Fruit fly (Drosophila melanogaster): ENCODE measurements around the gene CG6118.

CG6118 gene

DNA sequence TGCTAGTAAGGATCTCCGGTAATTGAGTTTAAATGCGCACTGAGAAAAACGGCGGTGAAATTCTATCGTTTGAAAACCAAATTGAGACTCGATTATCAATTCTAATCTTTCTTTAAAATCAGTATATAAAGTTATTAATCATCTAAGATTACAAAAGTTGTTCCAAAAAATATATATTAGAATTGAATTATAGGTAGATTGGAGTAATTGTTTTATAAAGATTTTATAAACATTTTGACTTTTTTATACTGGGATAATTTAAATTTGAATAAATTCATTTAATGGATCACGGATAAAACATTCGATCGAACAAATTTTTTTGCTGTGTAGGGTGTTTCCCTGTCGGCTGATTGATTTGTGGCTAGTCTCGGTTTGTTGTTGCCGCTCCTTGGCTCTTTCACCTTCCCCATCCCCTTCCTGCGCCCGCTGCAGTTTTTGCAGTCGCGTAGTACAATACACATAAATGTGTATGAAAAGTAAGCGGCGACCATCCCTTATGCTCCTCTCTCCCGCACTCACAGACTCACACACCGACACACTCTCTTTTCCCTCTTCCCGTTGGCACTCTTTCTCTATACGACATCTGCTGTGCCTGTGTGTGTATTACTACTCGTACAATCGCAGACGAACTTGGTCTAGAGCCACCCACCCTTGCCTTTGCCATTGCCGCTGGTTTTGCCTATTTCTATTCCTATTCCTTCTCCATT, 15.6 kb downstream of the CG6118 start (continued):
- no peak for TF ChIP-seq Scr (GFP tag; IDR thresholded peaks at IDR 0.05; ENCODE audit: partially characterized antibody)
- peak; percentile 90 for TF ChIP-seq CG14710 (tag; optimal IDR thresholded peaks at IDR 0.05)
- TF ChIP-seq Pdp1 (GFP tag; optimal IDR thresholded peaks at IDR 0.05) = peak in 1 of 2 experiments; percentile 42
- no peak for TF ChIP-seq CG4328 (GFP tag; optimal IDR thresholded peaks at IDR 0.05)
- TF ChIP-seq pfk (GFP tag; optimal IDR thresholded peaks at IDR 0.05) = no peak
- TF ChIP-seq btn (GFP tag; optimal IDR thresholded peaks at IDR 0.05) = no peak
- no peak for TF ChIP-seq vfl (GFP tag; optimal IDR thresholded peaks at IDR 0.05)
- no peak; the same call in 2 of the 3 replicates for TF ChIP-seq so (GFP tag; IDR thresholded peaks at IDR 0.05)
- peak; percentile 75 for TF ChIP-seq Meics (GFP tag; optimal IDR thresholded peaks at IDR 0.05)
- TF ChIP-seq Dad (GFP tag; optimal IDR thresholded peaks at IDR 0.05) = no peak
- TF ChIP-seq Poxn (GFP tag; IDR thresholded peaks at IDR 0.05) = no peak
- peak; percentile 78 for TF ChIP-seq odd (GFP tag; optimal IDR thresholded peaks at IDR 0.05)
- TF ChIP-seq stc (GFP tag; IDR thresholded peaks at IDR 0.05) = peak; percentile 48
- peak; percentile 70 for TF ChIP-seq Deaf1 (tag; optimal IDR thresholded peaks at IDR 0.05)
- peak; percentile 87 for TF ChIP-seq zen (tag; optimal IDR thresholded peaks at IDR 0.05)
- peak; percentile 48 for TF ChIP-seq CG12104 (GFP tag; optimal IDR thresholded peaks at IDR 0.05)
- TF ChIP-seq org-1 (GFP tag; optimal IDR thresholded peaks at IDR 0.05) = peak; percentile 74
- TF ChIP-seq gce (GFP tag; IDR thresholded peaks at IDR 0.05) = no peak
- no peak; the same call in 1 of the 2 replicates for TF ChIP-seq Atf6 (GFP tag; IDR thresholded peaks at IDR 0.05)
- peak; percentile 2 for TF ChIP-seq kay (GFP tag; optimal IDR thresholded peaks at IDR 0.05)
- peak; percentile 55 for TF ChIP-seq Fer1 (GFP tag; optimal IDR thresholded peaks at IDR 0.05)
- no peak for TF ChIP-seq Aef1 (GFP tag; IDR thresholded peaks at IDR 0.05)
- TF ChIP-seq CG6654 (GFP tag; optimal IDR thresholded peaks at IDR 0.05) = no peak
- no peak for TF ChIP-seq CG8765 (GFP tag; IDR thresholded peaks at IDR 0.05)
- TF ChIP-seq ro (GFP tag; IDR thresholded peaks at IDR 0.05) = no peak
- TF ChIP-seq HLH54F (GFP tag; optimal IDR thresholded peaks at IDR 0.05) = peak; percentile 29
- TF ChIP-seq CG10209 (GFP tag; optimal IDR thresholded peaks at IDR 0.05) = peak; percentile 81
- peak; percentile 53 for TF ChIP-seq Spps (tag; optimal IDR thresholded peaks at IDR 0.05)
- TF ChIP-seq bigmax (GFP tag; optimal IDR thresholded peaks at IDR 0.05) = no peak
- no peak for TF ChIP-seq zfh2 (GFP tag; optimal IDR thresholded peaks at IDR 0.05)
- TF ChIP-seq tap (tag; optimal IDR thresholded peaks at IDR 0.05) = peak; percentile 21
- no peak for TF ChIP-seq Sry-δ (GFP tag; optimal IDR thresholded peaks at IDR 0.05)
- no peak for TF ChIP-seq en (GFP tag; optimal IDR thresholded peaks at IDR 0.05)
- TF ChIP-seq sd (tag; optimal IDR thresholded peaks at IDR 0.05) = peak; percentile 20
- TF ChIP-seq Rfx (GFP tag; IDR thresholded peaks at IDR 0.05) = no peak
- no peak for TF ChIP-seq MBD-R2 (GFP tag; IDR thresholded peaks at IDR 0.05)
- no peak for TF ChIP-seq shn (GFP tag; optimal IDR thresholded peaks at IDR 0.05)
- TF ChIP-seq Lhr (GFP tag; optimal IDR thresholded peaks at IDR 0.05) = peak; percentile 48
- no peak for TF ChIP-seq gfzf (GFP tag; optimal IDR thresholded peaks at IDR 0.05)
- no peak for TF ChIP-seq ase (GFP tag; IDR thresholded peaks at IDR 0.05)
- TF ChIP-seq ci (GFP tag; IDR thresholded peaks at IDR 0.05) = peak; percentile 25; the same call in 1 of the 3 replicates
- TF ChIP-seq CG12155 (GFP tag; optimal IDR thresholded peaks at IDR 0.05) = peak; percentile 69
- no peak for TF ChIP-seq Ets97D (GFP tag; optimal IDR thresholded peaks at IDR 0.05)
- TF ChIP-seq Dfd (GFP tag; optimal IDR thresholded peaks at IDR 0.05) = no peak
- no peak for TF ChIP-seq CG1792 (GFP tag; optimal IDR thresholded peaks at IDR 0.05)
- peak; percentile 15 for TF ChIP-seq Mes4 (GFP tag; optimal IDR thresholded peaks at IDR 0.05)
- no peak; the same call in 1 of the 2 replicates for TF ChIP-seq ranshi (GFP tag; IDR thresholded peaks at IDR 0.05)
- TF ChIP-seq vnd (GFP tag; IDR thresholded peaks at IDR 0.05; ENCODE audit: partially characterized antibody) = no peak
- no peak for TF ChIP-seq Myb (GFP tag; optimal IDR thresholded peaks at IDR 0.05)
- peak; percentile 75 for TF ChIP-seq CG4424 (GFP tag; optimal IDR thresholded peaks at IDR 0.05)
- TF ChIP-seq sob (GFP tag; IDR thresholded peaks at IDR 0.05) = no peak

Data from whole organism, embryonic.